Fruit fly (Drosophila melanogaster) whole organism: ENCODE data around the gene saturn.

Source experiments
- CG8478 ChIP-seq: fragments of >200 bp; optimal IDR thresholded peaks from 2 replicates; lab custom pipeline; 2018; ENCODE audit warnings: inconsistent platforms
- Dll ChIP-seq: fragments of >200 bp; optimal IDR thresholded peaks from 2 replicates; lab custom pipeline; 2017
- EcR ChIP-seq, 2 experiments: fragments of >200 bp; optimal IDR thresholded peaks; 2 replicates each; lab custom pipeline; 2017; ENCODE audit warnings: missing biosample characterization in 2 of 2, missing genetic modification characterization in 2 of 2, missing genetic modification reagents in 2 of 2
- pan ChIP-seq: fragments of >200 bp; optimal IDR thresholded peaks from 2 replicates; lab custom pipeline; 2017
- psq ChIP-seq: fragments of >200 bp; optimal IDR thresholded peaks from 2 replicates; lab custom pipeline; 2017
- usp ChIP-seq: fragments of >200 bp; optimal IDR thresholded peaks from 2 replicates; lab custom pipeline; 2017; ENCODE audit warnings: missing biosample characterization, missing genetic modification characterization, mixed read lengths

saturn gene

DNA sequence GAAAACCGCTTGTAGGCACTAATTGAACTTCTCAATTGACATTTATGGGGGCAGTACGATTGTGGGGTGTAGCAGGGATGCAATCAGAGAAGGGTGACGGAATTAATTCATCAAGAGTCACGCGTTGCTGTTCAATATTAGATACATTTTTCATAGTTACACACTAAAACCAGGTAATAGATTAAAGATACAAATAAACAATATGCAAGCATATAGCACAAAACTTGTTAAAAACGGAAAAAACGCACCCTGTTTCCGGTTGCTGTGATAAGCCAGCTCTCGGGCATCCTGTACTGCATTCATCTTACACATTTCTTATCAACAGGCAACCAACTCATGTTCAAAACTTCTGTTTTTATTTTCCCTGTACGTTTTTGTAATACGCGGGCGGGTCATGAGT, 25.9 kb downstream of the saturn start:
- TF ChIP-seq CG8478 (no peak), pan (lab: Kevin White, UChicago) (no peak), EcR (GFP tag; optimal IDR thresholded peaks at IDR 0.05; lab: Kevin White, UChicago) (no peak), Dll (lab: Kevin White, UChicago) (no peak), psq (lab: Kevin White, UChicago) (no peak), usp (GFP tag; lab: Kevin White, UChicago) (no peak)

DNA sequence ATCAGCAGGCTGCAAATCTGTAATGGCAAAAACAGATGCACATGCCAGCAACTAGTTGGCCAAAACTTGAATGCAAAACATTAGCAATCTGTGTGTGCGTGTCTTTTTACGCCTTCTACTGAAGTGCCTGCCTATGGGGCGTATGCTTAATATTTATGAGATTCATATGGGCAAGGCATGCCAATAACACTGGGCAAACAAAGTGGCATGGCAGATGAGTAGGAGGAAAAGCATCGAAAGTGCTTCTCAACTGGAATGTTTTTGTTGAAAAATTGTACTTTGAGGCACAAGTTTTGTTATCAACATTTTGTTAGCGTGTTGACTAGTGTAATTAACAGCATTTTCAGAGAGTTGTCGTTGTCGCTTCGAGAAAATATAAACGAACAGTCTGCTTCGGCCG, 26.4 kb downstream of the saturn start:
- TF ChIP-seq pan (lab: Kevin White, UChicago) (no peak), EcR (GFP tag; optimal IDR thresholded peaks at IDR 0.05; lab: Kevin White, UChicago) (no peak)

DNA sequence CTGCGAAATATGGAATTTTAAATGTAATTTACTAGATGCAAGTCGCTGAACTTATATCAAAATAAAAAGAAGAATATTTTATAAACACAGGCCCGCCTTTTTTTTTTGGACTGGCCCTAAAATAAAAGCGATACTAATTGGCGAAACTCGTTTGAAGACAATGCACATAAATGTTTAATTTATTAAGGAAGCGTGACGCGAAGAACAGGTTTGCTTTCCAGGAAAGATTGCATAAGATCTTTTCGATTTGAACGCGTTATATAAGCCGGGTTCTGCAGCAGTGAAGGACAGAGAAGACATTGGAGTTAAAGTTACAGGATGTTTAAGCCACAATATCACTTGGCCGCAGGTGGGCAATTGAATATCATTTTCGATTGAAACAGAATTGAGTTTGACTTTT, 30.0 kb downstream of the saturn start, which contains the start of gene CG7924:
Gene CG7924 (plus strand): TSS at position 301 of the 400 bp plus-strand sequence.
- TF ChIP-seq EcR (GFP tag; optimal IDR thresholded peaks at IDR 0.05; lab: Kevin White, UChicago) (no peak), Dll (lab: Kevin White, UChicago) (no peak), usp (GFP tag; lab: Kevin White, UChicago) (no peak), pan (lab: Kevin White, UChicago) (no peak), CG8478 (no peak), psq (lab: Kevin White, UChicago) (no peak)

dm6 chr3L:14235820-14236219, 32.7 kb downstream of the saturn start, which contains the start of gene CG34244:
Gene CG34244, minus strand, starts transcription at chr3L:14235941.
- TF ChIP-seq Dll (lab: Kevin White, UChicago) = no peak
- no peak for TF ChIP-seq pan (lab: Kevin White, UChicago)
- no peak for TF ChIP-seq EcR (GFP tag; optimal IDR thresholded peaks at IDR 0.05; lab: Kevin White, UChicago)
- no peak for TF ChIP-seq psq (lab: Kevin White, UChicago)
- TF ChIP-seq CG8478 = no peak
- no peak for TF ChIP-seq usp (GFP tag; lab: Kevin White, UChicago)

DNA sequence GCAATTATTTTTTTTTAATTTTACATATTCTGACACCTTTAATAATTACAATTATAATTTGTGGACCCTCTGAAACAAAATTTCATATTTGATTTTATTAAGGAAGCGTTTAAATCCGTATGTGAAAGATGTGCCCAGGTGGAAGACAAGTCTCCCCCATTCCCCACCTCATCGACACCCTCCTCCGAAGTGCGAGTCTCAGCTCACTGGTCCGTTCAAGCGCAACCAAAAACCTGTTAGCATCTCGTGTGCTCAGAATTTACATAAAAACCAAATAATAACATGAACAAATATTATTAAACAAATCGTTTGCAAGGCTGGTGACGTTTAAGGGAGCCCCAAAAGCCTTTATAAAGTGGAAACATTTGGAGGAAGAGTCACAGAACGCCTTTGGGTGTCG, 33.2 kb downstream of the saturn start, which contains the start of gene CG7906:
Gene CG7906 (plus strand): TSS at position 301 of the 400 bp plus-strand sequence.
- TF ChIP-seq CG8478 (no peak), psq (lab: Kevin White, UChicago) (no peak), usp (GFP tag; lab: Kevin White, UChicago) (no peak), pan (lab: Kevin White, UChicago) (no peak), Dll (lab: Kevin White, UChicago) (no peak), EcR (GFP tag; optimal IDR thresholded peaks at IDR 0.05; lab: Kevin White, UChicago) (no peak)

DNA sequence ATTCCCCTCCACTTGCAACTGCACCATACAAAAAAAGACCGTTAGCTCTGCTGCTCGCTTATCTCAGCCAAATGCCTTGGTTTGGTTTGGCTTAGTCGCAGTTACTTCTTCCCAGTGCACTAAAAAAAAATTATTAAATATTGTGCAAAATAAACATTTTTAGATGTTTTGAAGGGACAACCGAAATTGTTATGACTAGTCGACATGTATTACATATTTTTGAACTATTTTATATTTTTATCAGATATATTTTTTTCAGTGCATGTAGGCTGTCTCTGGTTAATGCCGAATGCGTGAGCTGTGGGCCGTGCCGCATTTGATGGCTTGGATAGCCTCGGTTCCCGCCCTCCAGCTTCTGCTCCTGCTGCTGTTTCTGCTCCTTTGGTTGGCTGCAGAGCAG, 36.2 kb downstream of the saturn start:
- TF ChIP-seq pan (lab: Kevin White, UChicago) (no peak), EcR (GFP tag; optimal IDR thresholded peaks at IDR 0.05; lab: Kevin White, UChicago) (no peak), usp (GFP tag; lab: Kevin White, UChicago) (no peak), CG8478 (no peak), psq (lab: Kevin White, UChicago) (no peak), Dll (lab: Kevin White, UChicago) (no peak)

DNA sequence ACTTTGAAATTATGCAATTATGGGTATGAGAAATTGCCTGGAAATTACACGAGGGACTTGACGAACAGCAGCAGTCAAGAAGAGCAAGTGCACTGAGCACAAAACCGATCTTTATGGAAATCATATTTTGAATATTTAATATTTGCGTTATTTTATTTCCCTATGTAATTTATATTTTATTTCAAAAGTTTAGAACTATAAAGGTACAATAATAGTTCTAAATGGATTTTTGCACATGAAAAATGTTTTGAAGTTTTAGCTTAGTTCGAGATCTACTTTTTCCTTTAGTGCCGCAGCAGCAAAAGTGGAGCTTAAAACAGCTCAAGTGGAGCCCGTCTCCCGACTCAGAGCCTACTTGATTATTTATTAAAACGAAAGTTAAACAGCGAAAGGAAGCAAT, 37.9 kb downstream of the saturn start:
- TF ChIP-seq EcR (GFP tag; optimal IDR thresholded peaks at IDR 0.05; lab: Kevin White, UChicago) = no peak
- TF ChIP-seq Dll (lab: Kevin White, UChicago) = no peak
- no peak for TF ChIP-seq psq (lab: Kevin White, UChicago)
- no peak for TF ChIP-seq usp (GFP tag; lab: Kevin White, UChicago)
- TF ChIP-seq CG8478 = no peak
- TF ChIP-seq pan (lab: Kevin White, UChicago) = no peak

DNA sequence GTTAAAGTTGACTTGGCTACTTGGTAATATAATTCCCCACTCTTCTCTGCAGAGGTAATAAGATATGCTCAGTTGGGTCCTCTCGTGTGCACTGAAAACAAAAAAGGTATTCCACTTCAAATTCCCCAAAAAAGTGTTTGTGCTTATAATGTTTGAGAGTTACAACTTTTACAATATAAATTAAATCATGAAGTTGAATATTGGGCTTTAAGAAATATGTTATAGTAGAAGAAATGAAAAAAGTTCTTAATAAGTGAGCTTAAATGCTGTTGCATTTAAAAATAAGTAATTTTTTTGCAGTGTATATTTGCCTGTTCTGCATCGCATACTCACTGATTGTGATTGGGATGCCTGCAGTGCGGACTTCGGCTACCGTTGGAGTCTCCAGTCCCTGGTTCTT, 50.3 kb downstream of the saturn start:
- TF ChIP-seq Dll (lab: Kevin White, UChicago) = no peak
- no peak for TF ChIP-seq CG8478
- no peak for TF ChIP-seq usp (GFP tag; lab: Kevin White, UChicago)
- no peak for TF ChIP-seq EcR (GFP tag; optimal IDR thresholded peaks at IDR 0.05; lab: Kevin White, UChicago)
- no peak for TF ChIP-seq psq (lab: Kevin White, UChicago)
- no peak for TF ChIP-seq pan (lab: Kevin White, UChicago)
